Worm (Caenorhabditis elegans): Measurements from ENCODE around the gene F55H2.5.

The F55H2.5 gene

DNA sequence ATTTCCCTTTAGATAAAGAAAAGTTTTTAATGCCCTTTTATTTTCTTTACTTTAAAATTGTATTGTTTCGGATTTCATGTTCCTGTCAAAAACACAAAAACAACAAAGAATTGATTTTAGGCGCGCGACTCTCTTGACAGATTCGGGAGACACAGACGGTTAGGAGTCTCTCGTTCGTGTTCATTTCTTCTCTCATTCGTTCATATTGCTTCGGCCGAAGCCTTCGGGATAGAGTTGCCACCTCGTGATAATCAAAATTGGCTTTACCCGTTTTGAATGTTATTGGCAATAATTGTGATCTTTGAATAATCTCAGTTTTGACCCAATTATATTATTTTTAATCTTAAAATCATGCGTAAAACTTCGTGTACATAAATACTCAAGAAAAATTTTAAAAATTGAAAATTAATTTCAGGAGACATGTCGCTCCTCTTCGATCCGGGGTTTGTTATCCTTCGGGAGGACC, at the start of gene F55H2.5:
TSS of gene F55H2.5 (plus strand) at position 416 of the 466 bp plus-strand sequence.
- no peak for TF ChIP-seq unc-62 (GFP tag; optimal IDR thresholded peaks at IDR 0.05)

DNA sequence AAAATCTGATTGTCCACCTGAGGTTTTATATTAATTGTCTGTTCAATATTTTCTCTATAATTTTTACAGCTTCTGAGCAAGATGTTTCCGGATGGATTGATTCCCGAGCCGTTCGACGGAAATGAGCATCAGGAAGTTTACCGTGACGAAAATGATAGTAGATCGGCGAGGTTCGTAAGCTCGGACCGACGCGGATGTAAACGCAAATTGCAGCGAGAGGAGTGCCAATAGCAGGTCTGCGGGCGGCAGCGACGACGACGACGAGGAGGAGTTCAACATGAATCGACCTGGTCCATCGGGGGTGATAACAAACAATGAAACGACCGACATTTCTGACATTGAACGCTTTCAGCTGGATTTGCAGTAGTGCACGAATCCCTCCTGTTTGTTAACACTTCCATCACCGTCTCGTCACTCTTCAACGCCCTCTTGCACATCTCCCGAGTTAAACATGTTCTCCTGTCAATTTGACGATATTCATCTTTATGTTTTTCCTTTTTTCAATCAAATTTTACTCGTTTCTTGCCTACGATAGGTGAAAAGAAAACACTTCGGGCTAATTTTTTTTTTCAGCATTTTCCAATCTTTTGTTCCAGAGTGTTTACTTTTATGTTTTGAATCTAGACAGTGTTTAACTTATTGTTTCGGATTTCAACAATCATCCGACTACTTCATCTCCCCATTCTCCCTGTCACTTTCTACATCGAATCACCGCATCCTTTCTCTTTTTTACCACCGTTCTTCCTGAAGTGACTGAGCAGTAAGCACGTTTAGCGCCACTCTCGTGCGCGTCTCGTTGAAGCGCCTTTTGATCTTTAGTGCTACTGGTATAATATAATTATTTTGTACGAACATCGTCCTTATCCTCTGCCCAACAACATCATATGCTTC, 49.1 kb upstream of the F55H2.5 start:
- TF ChIP-seq unc-62 (GFP tag; optimal IDR thresholded peaks at IDR 0.05): no peak

DNA sequence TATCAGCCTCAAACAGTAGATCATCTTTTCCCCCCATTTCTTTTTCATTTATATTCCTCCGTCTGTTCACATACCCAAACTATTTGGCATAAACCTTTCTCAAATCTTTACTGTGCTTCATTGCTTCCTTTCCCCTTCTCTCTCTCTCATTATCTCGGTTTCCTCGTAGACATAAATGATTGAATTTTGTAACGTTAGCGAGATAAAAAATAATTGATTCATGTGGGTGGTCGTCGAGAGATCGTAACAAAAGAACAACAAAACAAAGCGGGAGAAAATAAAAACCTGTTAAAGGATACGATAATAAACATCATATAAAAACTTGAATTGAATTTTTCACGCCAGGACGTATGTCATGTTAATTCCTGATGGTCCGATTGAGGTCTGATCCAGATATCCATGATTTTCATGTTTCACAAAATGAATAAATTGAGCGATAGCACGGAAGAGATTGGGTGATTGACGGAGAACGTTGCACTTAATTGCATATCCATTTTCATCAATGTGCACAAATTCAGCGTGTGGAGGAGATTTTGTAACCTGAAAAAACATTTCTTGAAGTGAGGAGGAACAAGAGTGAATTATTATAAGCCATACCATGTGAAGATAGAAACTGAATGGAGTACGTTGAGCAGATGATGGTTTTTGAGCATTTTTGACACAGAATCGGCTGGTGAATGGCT, 48.3 kb upstream of the F55H2.5 start:
- no peak for TF ChIP-seq unc-62 (GFP tag; optimal IDR thresholded peaks at IDR 0.05)

DNA sequence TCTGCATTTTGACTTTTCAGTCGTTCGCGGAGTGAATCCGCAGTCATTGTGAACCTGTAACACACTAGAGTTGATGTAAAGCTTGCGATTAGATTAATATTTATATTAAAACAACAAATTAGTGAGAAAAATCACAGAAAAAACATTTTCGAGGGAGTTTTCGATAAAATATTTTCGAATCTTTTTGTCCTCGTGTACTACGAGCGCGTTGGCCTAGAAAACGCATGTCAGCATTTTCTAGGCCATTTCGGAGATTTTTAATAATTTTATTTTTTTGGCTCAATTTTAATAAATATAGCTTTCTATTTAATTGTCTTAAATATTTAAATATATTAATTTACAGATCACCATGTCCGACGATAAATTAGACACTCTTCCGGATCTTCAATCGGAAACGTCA, 45.8 kb upstream of the F55H2.5 start, which contains the start of gene B0464.9:
TSS of gene B0464.9 (plus strand) at position 344 of the 400 bp plus-strand sequence.
- no peak for TF ChIP-seq unc-62 (GFP tag; optimal IDR thresholded peaks at IDR 0.05)

DNA sequence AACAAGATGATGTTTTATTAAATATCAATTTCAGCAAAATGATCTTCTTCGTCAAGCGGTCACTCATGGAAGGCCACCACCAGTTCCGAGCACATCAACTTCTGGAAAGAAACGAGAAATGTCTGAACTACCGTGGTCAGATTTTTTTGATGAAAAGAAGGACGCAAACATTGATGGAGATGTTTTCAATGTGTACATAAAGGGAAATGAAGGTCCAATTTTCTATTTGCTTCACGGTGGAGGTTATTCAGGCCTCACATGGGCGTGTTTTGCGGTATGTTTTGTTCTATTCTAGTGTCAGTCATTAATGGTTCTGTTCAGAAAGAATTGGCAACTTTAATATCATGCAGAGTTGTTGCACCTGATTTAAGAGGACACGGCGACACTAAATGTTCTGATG, 45.4 kb upstream of the F55H2.5 start, which contains the start of gene B0464.6:
TSS of gene B0464.6 (minus strand) at position 101 of the 400 bp plus-strand sequence.
- no peak for TF ChIP-seq unc-62 (GFP tag; optimal IDR thresholded peaks at IDR 0.05)

DNA sequence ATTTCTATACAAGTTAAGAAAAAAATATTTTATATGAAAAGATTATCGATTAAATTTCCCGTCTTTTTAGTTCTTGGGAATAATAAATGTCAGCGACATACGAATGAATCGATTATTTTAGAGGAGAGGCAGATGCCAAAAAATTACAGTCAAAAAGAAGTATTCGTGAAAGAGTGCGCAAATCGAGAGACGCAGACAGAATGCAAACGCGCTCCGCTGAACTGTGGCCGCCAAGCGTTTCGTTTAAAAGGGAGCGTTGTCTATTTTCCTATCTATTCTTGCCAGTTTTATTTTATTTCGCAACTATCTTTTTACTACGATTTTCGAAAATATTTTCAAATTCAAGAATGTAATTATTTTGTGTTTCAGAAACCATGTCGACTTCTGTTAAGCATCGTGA, 44.2 kb upstream of the F55H2.5 start, which contains the start of gene baf-1:
TSS of gene baf-1 (plus strand) at position 370 of the 400 bp plus-strand sequence.
- no peak for TF ChIP-seq unc-62 (GFP tag; optimal IDR thresholded peaks at IDR 0.05)

DNA sequence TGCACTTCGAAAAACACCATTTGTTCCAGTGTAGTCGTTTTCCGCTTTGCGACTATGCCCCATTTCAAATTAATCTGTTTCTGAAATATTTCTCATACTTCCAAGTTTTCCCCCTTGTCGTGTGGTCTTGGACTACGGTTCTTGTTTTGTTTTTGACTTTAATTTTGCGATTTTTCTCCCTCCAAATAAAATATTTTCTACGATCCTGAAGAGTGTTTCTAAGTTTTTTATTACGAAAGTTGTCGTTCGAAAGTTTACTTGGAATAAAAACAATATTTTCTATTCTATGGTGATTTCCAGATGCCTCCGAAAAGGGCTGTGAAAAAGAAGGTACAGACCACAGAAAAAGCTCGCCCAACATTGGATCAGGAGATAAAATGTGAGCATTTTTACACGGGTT, 43.4 kb upstream of the F55H2.5 start, which contains the start of gene tag-342:
TSS of gene tag-342 (plus strand) at position 301 of the 400 bp plus-strand sequence.
- TF ChIP-seq unc-62 (GFP tag; optimal IDR thresholded peaks at IDR 0.05): no peak

DNA sequence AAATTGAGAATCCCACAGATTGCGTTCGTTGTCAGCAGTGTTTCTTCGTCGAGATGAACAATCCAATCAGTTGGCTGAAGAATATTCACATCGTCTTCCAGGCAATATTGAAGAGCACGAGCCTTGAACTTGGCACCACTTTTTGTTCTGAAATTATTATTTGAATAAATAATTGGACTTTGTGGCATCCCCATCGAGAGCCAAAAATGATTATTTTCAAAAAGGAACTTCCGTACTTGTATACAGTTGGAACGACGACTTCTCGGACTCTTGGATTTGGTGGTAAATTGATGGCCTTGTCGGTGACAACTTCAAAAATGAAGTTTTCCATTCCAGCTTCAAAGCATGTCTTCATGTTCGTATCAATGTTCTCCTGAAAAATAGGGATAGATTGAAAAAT, 39.3 kb upstream of the F55H2.5 start:
- TF ChIP-seq unc-62 (GFP tag; optimal IDR thresholded peaks at IDR 0.05): no peak

DNA sequence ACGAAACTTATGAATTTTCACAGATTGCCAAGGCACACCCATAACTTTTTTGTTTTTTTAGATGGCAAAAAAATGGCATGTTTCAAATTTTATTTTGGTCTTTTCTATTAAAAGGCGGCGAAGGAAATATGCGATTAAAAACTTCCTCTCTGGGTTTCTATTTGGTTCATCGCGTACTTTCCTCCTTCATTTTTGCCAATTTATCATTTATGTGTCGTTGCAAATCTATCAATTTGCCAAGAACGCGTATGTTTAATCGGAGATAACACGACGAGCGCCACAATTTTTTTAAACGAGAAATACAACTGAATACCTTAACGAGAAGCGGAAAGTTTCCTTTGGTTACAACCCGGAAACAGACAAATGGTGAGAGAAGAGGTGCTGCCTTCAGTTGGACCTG, 38.8 kb upstream of the F55H2.5 start:
- no peak for TF ChIP-seq unc-62 (GFP tag; optimal IDR thresholded peaks at IDR 0.05)

DNA sequence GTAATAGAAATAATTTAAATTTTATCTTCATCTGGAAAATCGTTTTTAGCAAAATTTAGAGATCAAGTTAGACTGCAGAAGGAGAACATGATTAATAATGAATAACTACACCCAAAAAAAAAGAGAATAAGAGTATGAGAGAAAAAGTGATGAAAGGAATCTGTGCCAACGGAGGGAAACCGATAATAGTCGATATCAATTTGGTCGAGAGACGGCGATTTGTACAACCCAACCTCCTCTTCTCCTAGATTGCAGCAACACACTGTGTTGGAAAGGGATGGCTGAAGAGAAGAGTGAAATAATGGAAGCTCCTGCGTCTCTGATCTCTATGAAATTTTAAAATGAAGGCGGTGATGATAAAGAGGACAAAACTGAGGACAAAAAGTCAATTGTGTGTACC, 36.8 kb upstream of the F55H2.5 start:
- TF ChIP-seq unc-62 (GFP tag; optimal IDR thresholded peaks at IDR 0.05): no peak

DNA sequence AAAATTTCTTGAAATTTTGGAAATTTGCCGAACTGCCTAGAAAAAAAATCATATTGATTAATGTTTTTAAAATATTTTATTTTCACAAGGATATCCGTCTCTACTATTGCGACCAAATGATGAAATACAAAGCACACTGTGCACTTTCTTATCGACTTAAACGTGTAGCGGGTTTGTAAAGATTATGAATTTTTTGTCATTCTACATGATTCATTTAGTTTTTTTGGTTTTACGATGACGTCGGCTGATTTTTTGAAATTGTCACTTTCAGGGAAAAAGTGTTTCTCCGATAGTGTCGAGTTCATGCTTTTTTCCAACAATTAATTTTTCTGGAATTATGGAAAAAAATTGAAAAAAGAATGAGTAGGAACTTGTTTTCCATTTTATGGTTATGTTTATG, 34.7 kb upstream of the F55H2.5 start:
- no peak for TF ChIP-seq unc-62 (GFP tag; optimal IDR thresholded peaks at IDR 0.05)

DNA sequence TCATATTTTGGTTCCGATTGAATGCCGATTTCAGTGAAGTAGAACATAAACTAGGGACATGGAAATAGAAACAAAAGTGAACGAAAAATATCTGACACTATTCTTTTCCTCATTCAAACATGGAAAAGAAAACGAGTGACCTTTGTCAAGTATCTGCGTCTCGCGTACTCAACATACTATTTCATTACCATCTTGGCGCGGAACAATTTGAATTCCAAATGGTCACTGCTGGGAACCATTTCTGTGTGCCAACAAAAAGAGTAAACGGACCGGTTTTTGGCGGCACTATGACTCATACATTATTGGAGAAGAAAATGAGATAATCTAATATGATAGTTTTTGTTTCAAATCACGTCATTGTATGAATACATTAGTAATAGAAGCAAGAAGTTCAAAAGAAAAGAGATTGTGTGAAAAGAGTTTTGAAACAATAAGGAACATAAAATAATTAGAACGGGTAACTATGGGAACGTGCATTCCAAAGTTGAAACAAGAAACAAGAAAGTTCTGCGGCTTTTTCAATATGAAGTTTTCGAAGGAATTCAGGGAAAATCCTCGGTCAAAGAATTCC, 28.8 kb upstream of the F55H2.5 start:
- TF ChIP-seq unc-62 (GFP tag; optimal IDR thresholded peaks at IDR 0.05): no peak

DNA sequence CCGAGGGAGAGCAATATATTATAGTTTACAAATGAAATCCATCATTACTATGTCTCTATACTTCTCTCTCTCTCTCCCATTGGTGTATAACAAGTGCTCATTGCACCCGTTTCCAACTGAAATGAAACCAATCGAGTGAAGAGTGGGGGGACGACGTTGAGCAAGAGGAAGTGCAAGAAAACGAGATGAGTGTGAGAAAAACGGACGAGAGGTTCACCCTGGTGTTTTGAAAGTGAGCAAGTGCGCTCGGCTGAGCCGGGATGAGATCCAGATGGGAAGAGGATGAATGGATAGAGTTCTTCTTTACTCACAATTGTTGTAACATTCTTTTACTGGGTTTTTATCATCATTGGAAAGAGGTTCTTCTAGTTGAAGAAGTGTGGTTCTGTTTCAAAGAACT, 27.6 kb upstream of the F55H2.5 start:
- no peak for TF ChIP-seq unc-62 (GFP tag; optimal IDR thresholded peaks at IDR 0.05)

DNA sequence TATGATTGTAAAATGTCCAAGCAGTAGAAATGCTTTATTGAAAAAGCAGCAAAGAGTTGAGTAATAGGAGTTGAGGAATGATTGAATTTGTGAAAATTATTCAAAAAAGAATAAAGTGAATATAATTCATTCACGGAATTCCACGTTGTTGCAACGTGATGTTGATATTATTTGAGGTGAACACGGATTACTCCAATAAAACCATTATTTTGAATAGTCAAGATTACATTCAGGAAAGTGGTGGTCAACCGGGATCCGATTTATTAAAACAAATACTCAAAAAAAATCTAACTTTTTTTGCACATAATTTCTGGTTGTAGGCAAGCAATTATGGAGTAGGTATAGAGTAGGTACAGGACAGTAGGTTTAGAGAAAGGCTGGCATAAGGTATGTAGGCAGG, 25.9 kb upstream of the F55H2.5 start, which contains the start of gene bre-3:
TSS of gene bre-3 (minus strand) at position 101 of the 400 bp plus-strand sequence.
- no peak for TF ChIP-seq unc-62 (GFP tag; optimal IDR thresholded peaks at IDR 0.05)

DNA sequence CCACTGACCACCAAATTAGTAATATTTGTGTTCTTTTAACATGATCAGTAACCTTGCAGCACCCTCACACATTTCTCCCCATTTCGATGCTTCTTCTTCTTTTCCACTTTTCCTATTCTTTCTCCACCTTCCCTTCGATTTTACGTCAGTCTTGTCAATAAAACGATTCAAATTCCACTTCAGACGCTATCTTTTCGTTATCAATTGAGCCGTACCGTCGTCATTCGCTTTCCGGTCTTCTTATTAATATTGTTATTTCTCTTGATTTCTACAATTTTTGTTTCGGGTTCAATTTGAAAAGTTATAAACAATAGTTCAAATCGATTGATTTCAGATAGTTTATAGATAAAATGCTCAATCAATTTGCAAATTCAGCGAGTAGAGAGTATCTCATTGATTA, 23.8 kb upstream of the F55H2.5 start:
- no peak for TF ChIP-seq unc-62 (GFP tag; optimal IDR thresholded peaks at IDR 0.05)

DNA sequence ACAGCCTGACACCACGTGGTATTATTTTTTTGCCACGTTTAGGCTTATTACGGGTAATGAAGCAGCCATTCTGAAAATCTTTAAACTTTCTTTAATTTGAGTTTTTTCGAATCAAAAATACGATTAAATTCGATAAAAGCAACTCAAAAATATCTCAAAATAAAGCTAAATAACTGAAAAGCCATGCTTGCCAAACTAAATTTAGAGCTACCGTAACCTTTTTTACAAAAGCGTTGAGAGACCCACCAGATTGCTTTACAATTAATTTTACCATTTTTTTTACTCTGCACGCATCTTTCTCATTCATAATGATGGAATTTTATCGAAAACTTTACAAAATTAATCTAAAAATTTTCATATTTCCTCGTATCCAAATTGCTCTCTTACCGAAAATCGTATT, 23.2 kb upstream of the F55H2.5 start:
- TF ChIP-seq unc-62 (GFP tag; optimal IDR thresholded peaks at IDR 0.05): no peak

Data from whole organism, dauer.